Worm (Caenorhabditis elegans): Measurements from ENCODE around the gene attf-5.

DNA sequence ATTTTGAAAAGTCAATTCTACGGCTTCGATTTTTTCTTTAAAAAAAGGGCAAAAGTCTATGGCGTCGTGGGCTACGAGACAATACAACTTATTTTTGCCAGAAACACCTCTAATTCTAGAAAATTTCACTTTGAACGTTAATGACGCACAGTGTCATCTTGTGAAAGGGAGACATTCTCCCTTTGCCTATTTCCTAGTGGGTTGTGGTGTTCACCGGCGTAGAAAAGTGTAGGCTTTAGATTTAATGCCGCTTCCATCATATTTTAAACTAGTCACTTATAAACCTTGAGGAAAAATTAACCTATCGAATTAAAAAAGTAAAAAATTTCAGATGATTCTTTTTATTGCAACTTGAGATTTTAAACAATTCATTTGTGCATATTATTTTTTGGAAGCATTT lies 2.8 kb upstream of the attf-5 start:
- TF ChIP-seq unc-120 (tag; optimal IDR thresholded peaks at IDR 0.05; ENCODE audit: poor library complexity, severe bottlenecking) (no peak), pha-4 (tag; optimal IDR thresholded peaks at IDR 0.05) (no peak), lsy-2 (tag; optimal IDR thresholded peaks at IDR 0.05) (no peak), unc-62 (GFP tag; optimal IDR thresholded peaks at IDR 0.05) (no peak), nhr-76 (tag; optimal IDR thresholded peaks at IDR 0.05) (no peak), lin-32 (GFP tag; optimal IDR thresholded peaks at IDR 0.05) (no peak), mep-1 (tag; optimal IDR thresholded peaks at IDR 0.05) (no peak)
